Fruit fly (Drosophila melanogaster) whole organism, embryonic: ENCODE measurements around the gene CG15536.

Experiments
- Atf6 ChIP-seq: fragments of 200-800 bp; sonication (Bioruptor generic); IDR thresholded peaks from 2 replicates; pipeline ENCODE4 v1.3.6; 2022; ENCODE audit warnings: missing biosample characterization, missing genetic modification characterization
- CG14441 ChIP-seq: fragments of 200-800 bp; sonication (Bioruptor generic); IDR thresholded peaks from 2 replicates; pipeline ENCODE4 v1.3.6; 2022; ENCODE audit warnings: missing biosample characterization, missing genetic modification characterization
- CG15073 ChIP-seq: fragments of 200-800 bp; sonication (Bioruptor generic); optimal IDR thresholded peaks from 2 replicates; lab custom pipeline; 2016; ENCODE audit warnings: missing biosample characterization, missing genetic modification characterization
- CG17568 ChIP-seq: fragments of 200-800 bp; sonication (Bioruptor generic); optimal IDR thresholded peaks from 2 replicates; lab custom pipeline; 2018; ENCODE audit warnings: missing biosample characterization, mild to moderate bottlenecking, missing genetic modification characterization, moderate library complexity
- CG17802 ChIP-seq: fragments of 200-800 bp; sonication (Bioruptor generic); optimal IDR thresholded peaks from 2 replicates; lab custom pipeline; 2018; ENCODE audit warnings: missing biosample characterization, mild to moderate bottlenecking, missing genetic modification characterization, moderate library complexity
- CG2199 ChIP-seq: fragments of 200-800 bp; sonication (Bioruptor generic); IDR thresholded peaks from 3 replicates; pipeline ENCODE4 v1.3.6; 2022; ENCODE audit warnings: missing biosample characterization, missing genetic modification characterization
- CG34422 ChIP-seq: fragments of 200-800 bp; sonication (Bioruptor generic); IDR thresholded peaks from 3 replicates; pipeline ENCODE4 v1.3.6; 2022; ENCODE audit warnings: missing biosample characterization, missing genetic modification characterization
- CG42726 ChIP-seq: fragments of 200-800 bp; sonication (Bioruptor generic); IDR thresholded peaks from 2 replicates; pipeline ENCODE4 v1.3.6; 2022; ENCODE audit warnings: missing biosample characterization, missing genetic modification characterization; ENCODE audit not compliant: partially characterized antibody
- CG4328 ChIP-seq: fragments of 200-800 bp; sonication (Bioruptor generic); optimal IDR thresholded peaks from 3 replicates; lab custom pipeline; 2017; ENCODE audit warnings: missing biosample characterization, missing genetic modification reagents, missing genetic modification characterization
- CG43689 ChIP-seq: fragments of 200-800 bp; sonication (Bioruptor generic); IDR thresholded peaks from 2 replicates; pipeline ENCODE4 v1.3.6; 2022; ENCODE audit warnings: missing biosample characterization, missing genetic modification characterization
- CG4617 ChIP-seq: fragments of 200-800 bp; sonication (Bioruptor generic); optimal IDR thresholded peaks from 3 replicates; lab custom pipeline; 2016; ENCODE audit warnings: missing biosample characterization, missing genetic modification characterization, borderline replicate concordance
- CG7556 ChIP-seq: fragments of 200-800 bp; sonication (Bioruptor generic); optimal IDR thresholded peaks from 2 replicates; lab custom pipeline; 2017; ENCODE audit warnings: missing biosample characterization, mild to moderate bottlenecking, missing genetic modification characterization
- CG8290 ChIP-seq, 3 experiments: fragments of 200-800 bp; sonication (Bioruptor generic); optimal IDR thresholded peaks; 2 replicates each; lab custom pipeline; 2016 to 2019; ENCODE audit warnings: missing biosample characterization in 3 of 3, missing genetic modification characterization in 3 of 3, mild to moderate bottlenecking in 2 of 3, moderate library complexity in 1 of 3
- CHES-1-like ChIP-seq: fragments of 200-800 bp; sonication (Bioruptor generic); optimal IDR thresholded peaks from 2 replicates; lab custom pipeline; 2016; ENCODE audit warnings: missing biosample characterization, missing genetic modification characterization
- Camta ChIP-seq: fragments of 200-800 bp; sonication (Bioruptor generic); optimal IDR thresholded peaks from 2 replicates; lab custom pipeline; 2016; ENCODE audit warnings: missing biosample characterization, missing genetic modification characterization
- CoRest ChIP-seq: fragments of 200-800 bp; sonication (Bioruptor generic); optimal IDR thresholded peaks from 3 replicates; lab custom pipeline; 2018; ENCODE audit warnings: missing biosample characterization, mild to moderate bottlenecking, missing genetic modification characterization, moderate library complexity
- Deaf1 ChIP-seq: fragments of 200-800 bp; optimal IDR thresholded peaks from 3 replicates; lab custom pipeline; 2019; ENCODE audit warnings: missing biosample characterization, mild to moderate bottlenecking, missing genetic modification characterization, moderate library complexity
- Dll ChIP-seq: fragments of 200-800 bp; sonication (Bioruptor generic); IDR thresholded peaks from 4 replicates; pipeline ENCODE4 v1.3.6; 2022; ENCODE audit warnings: missing biosample characterization, missing genetic modification characterization; ENCODE audit not compliant: partially characterized antibody
- Fer2 ChIP-seq: fragments of 200-800 bp; sonication (Bioruptor generic); optimal IDR thresholded peaks from 2 replicates; lab custom pipeline; 2018; ENCODE audit warnings: missing biosample characterization, mild to moderate bottlenecking, missing genetic modification characterization, moderate library complexity
- H15 ChIP-seq: fragments of 200-800 bp; sonication (Bioruptor generic); IDR thresholded peaks from 3 replicates; pipeline ENCODE4 v1.3.6; 2022; ENCODE audit warnings: missing biosample characterization, missing genetic modification characterization
- Hr39 ChIP-seq: fragments of >200 bp; optimal IDR thresholded peaks from 2 replicates; lab custom pipeline; 2017
- MESR4 ChIP-seq: fragments of 200-800 bp; sonication (Bioruptor generic); optimal IDR thresholded peaks from 2 replicates; lab custom pipeline; 2018; ENCODE audit warnings: missing biosample characterization, mild to moderate bottlenecking, missing genetic modification characterization, moderate library complexity
- NC2α ChIP-seq: fragments of 200-800 bp; sonication (Bioruptor generic); optimal IDR thresholded peaks from 2 replicates; lab custom pipeline; 2016; ENCODE audit warnings: missing biosample characterization, missing genetic modification characterization
- TFAM ChIP-seq: fragments of 200-800 bp; sonication (Bioruptor generic); optimal IDR thresholded peaks from 2 replicates; lab custom pipeline; 2017; ENCODE audit warnings: missing biosample characterization, missing genetic modification characterization, inconsistent platforms
- Trl ChIP-seq, 3 experiments: fragments of >200 bp in 2 of 3; fragments of 200-800 bp in 1 of 3; sonication (Bioruptor generic) in 1 of 3; optimal IDR thresholded peaks; 2 replicates in 1 of 3; 3 replicates in 2 of 3; lab custom pipeline; 2016 to 2017; ENCODE audit warnings: missing biosample characterization in 1 of 3, missing genetic modification characterization in 1 of 3
- bcd ChIP-seq: fragments of 200-800 bp; sonication (Bioruptor generic); optimal IDR thresholded peaks from 2 replicates; lab custom pipeline; 2017; ENCODE audit warnings: missing biosample characterization, mild to moderate bottlenecking, missing genetic modification characterization
- caup ChIP-seq: fragments of 200-800 bp; sonication (Bioruptor generic); optimal IDR thresholded peaks from 3 replicates; lab custom pipeline; 2017; ENCODE audit warnings: missing biosample characterization, mild to moderate bottlenecking, missing genetic modification characterization, moderate library complexity; ENCODE audit not compliant: severe bottlenecking
- cg ChIP-seq: fragments of 200-800 bp; sonication (Bioruptor generic); optimal IDR thresholded peaks from 3 replicates; lab custom pipeline; 2019; ENCODE audit warnings: missing biosample characterization, mild to moderate bottlenecking, missing genetic modification characterization, moderate library complexity
- ci ChIP-seq: fragments of 200-800 bp; sonication (Bioruptor generic); IDR thresholded peaks from 3 replicates; pipeline ENCODE4 v1.3.6; 2022; ENCODE audit warnings: missing biosample characterization, missing genetic modification characterization
- danr ChIP-seq: fragments of 200-800 bp; sonication (Bioruptor generic); IDR thresholded peaks from 2 replicates; pipeline ENCODE4 v1.3.6; 2022; ENCODE audit warnings: missing biosample characterization, missing genetic modification characterization
- ewg ChIP-seq: fragments of 200-800 bp; sonication (Bioruptor generic); optimal IDR thresholded peaks from 3 replicates; lab custom pipeline; 2017; ENCODE audit warnings: mild to moderate bottlenecking, missing biosample characterization, missing genetic modification reagents, missing genetic modification characterization
- exex ChIP-seq: fragments of 200-800 bp; sonication (Bioruptor generic); optimal IDR thresholded peaks from 4 replicates; lab custom pipeline; 2018; ENCODE audit warnings: missing biosample characterization, mild to moderate bottlenecking, missing genetic modification characterization, moderate library complexity
- eyg ChIP-seq: fragments of 200-800 bp; sonication (Bioruptor generic); optimal IDR thresholded peaks from 3 replicates; lab custom pipeline; 2016; ENCODE audit warnings: missing biosample characterization, missing genetic modification characterization
- grau ChIP-seq: fragments of 200-800 bp; optimal IDR thresholded peaks from 3 replicates; lab custom pipeline; 2019; ENCODE audit warnings: missing biosample characterization, mild to moderate bottlenecking, missing genetic modification characterization, moderate library complexity
- gt ChIP-seq: fragments of 200-800 bp; sonication (Bioruptor generic); IDR thresholded peaks from 2 replicates; pipeline ENCODE4 v1.3.6; 2022; ENCODE audit warnings: missing biosample characterization, missing genetic modification characterization
- hb ChIP-seq: fragments of 200-800 bp; sonication (Bioruptor generic); IDR thresholded peaks from 3 replicates; pipeline ENCODE4 v1.3.6; 2022; ENCODE audit warnings: missing biosample characterization, missing genetic modification characterization; ENCODE audit not compliant: partially characterized antibody
- inv ChIP-seq: fragments of 200-800 bp; sonication (Bioruptor generic); IDR thresholded peaks from 2 replicates; pipeline ENCODE4 v1.3.6; 2022; ENCODE audit warnings: missing biosample characterization, missing genetic modification characterization; ENCODE audit not compliant: partially characterized antibody
- p53 ChIP-seq: fragments of 200-800 bp; sonication (Bioruptor generic); optimal IDR thresholded peaks from 2 replicates; lab custom pipeline; 2016; ENCODE audit warnings: missing biosample characterization, missing genetic modification characterization
- sens ChIP-seq: fragments of 200-800 bp; sonication (Bioruptor generic); peaks from one replicate; lab custom pipeline; 2016; ENCODE audit warnings: missing biosample characterization, missing genetic modification characterization
- sima ChIP-seq: fragments of 200-800 bp; sonication (Bioruptor generic); optimal IDR thresholded peaks from 2 replicates; lab custom pipeline; 2016; ENCODE audit warnings: missing biosample characterization, missing genetic modification characterization

Gene CG15536

dm6 chr3R:30387515-30388178 is 37.3 kb downstream of the CG15536 start, which contains the start of the genes Fer2LCH and Fer1HCH (continued):
- no peak for TF ChIP-seq H15 (GFP tag; lab: Robert Waterston, UW)
- no peak for TF ChIP-seq CG7556 (GFP tag; lab: Kevin White, UChicago)
- no peak for TF ChIP-seq CoRest (tag; lab: Kevin White, UChicago)
- TF ChIP-seq eyg = no peak
- TF ChIP-seq inv (GFP tag; lab: Robert Waterston, UW) = peak; percentile 28; the same call in 1 of the 2 replicates
- no peak for TF ChIP-seq caup (GFP tag; lab: Kevin White, UChicago)
- peak; percentile 80 for TF ChIP-seq exex (tag; lab: Kevin White, UChicago)
- TF ChIP-seq grau (tag; lab: Kevin White, UChicago) = no peak
- TF ChIP-seq CG17568 (GFP tag; lab: Kevin White, UChicago) = no peak
- TF ChIP-seq Hr39 = no peak
- no peak for TF ChIP-seq Atf6
- no peak for TF ChIP-seq CG4617
- TF ChIP-seq CHES-1-like (GFP tag; lab: Kevin White, UChicago) = no peak
- TF ChIP-seq CG2199 = peak; percentile 64; the same call in 1 of the 3 replicates
- no peak for TF ChIP-seq Camta (GFP tag; lab: Kevin White, UChicago)
- TF ChIP-seq hb (GFP tag; lab: Robert Waterston, UW) = no peak
- TF ChIP-seq Dll (GFP tag; lab: Robert Waterston, UW) = 0 out of 4 replicates have a peak, but pooled peaks have one; percentile 5
- no peak for TF ChIP-seq MESR4
- TF ChIP-seq cg = peak; percentile 84
- no peak for TF ChIP-seq ewg (GFP tag; lab: Kevin White, UChicago)
- TF ChIP-seq ci (GFP tag; lab: Robert Waterston, UW) = peak; percentile 41; the same call in 1 of the 3 replicates
- TF ChIP-seq danr (GFP tag; lab: Robert Waterston, UW) = no peak
- TF ChIP-seq TFAM (GFP tag; lab: Kevin White, UChicago) = no peak
- TF ChIP-seq CG8290 (GFP tag; optimal IDR thresholded peaks at IDR 0.05; lab: Kevin White, UChicago) = no peak
- TF ChIP-seq CG8290 (tag; optimal IDR thresholded peaks at IDR 0.05; lab: Kevin White, UChicago) = peak in 1 of 2 experiments; percentile 17
- no peak for TF ChIP-seq NC2α (GFP tag; lab: Kevin White, UChicago)
- TF ChIP-seq CG15073 (GFP tag; lab: Kevin White, UChicago) = no peak
- no peak for TF ChIP-seq CG17802 (tag; lab: Kevin White, UChicago)
- peak; percentile 9 for TF ChIP-seq sens
- no peak for TF ChIP-seq CG43689
- TF ChIP-seq CG34422 = no peak
- no peak for TF ChIP-seq Fer2
- peak; percentile 76 to 80 for TF ChIP-seq Trl (optimal IDR thresholded peaks at IDR 0.05; lab: Kevin White, UChicago)
- no peak for TF ChIP-seq Trl (GFP tag; optimal IDR thresholded peaks at IDR 0.05; lab: Kevin White, UChicago)
- no peak for TF ChIP-seq CG4328 (GFP tag; lab: Kevin White, UChicago)
- no peak for TF ChIP-seq CG14441
- TF ChIP-seq gt = no peak
- TF ChIP-seq CG42726 = 0 out of 2 replicates have a peak, but pooled peaks have one; percentile 11
- TF ChIP-seq bcd = no peak
- no peak for TF ChIP-seq p53 (GFP tag; lab: Kevin White, UChicago)
- peak; percentile 28 for TF ChIP-seq Deaf1
- no peak for TF ChIP-seq sima (GFP tag; lab: Kevin White, UChicago)
- TF ChIP-seq, all 482 proteins: peak for 29
